Fruit fly (Drosophila melanogaster): ENCODE measurements around the gene skd.
A peak's percentile ranks its signal among the peaks of the same experiment; 100 is the strongest.

The skd gene

DNA sequence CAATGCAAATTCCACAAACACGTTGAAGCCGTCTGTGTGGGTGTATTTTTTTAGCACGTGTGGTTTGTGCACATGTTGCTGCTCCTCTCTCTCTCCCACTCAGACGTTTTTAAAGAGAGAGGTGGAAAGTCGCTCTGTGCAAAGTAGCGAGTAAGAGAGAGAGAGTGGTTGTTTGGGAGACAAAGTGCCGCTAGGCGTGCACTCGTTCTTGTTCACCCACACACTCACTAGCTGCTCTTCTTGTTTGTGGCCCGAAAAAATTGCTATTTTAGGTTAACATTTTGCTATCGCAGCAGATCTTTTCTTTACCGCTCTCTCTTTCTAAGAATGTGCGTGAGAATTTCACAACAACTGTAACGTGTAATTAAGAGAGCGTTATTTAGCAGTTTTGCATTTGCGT lies 18.3 kb downstream of the skd start (continued):
- peak; percentile 75 for TF ChIP-seq cg (GFP tag; optimal IDR thresholded peaks at IDR 0.05)
- peak; percentile 82; the same call in 2 of the 4 replicates for TF ChIP-seq chinmo (GFP tag; IDR thresholded peaks at IDR 0.05; ENCODE audit: partially characterized antibody)
- TF ChIP-seq sna (GFP tag; IDR thresholded peaks at IDR 0.05; ENCODE audit: partially characterized antibody), result peak; percentile 38; the same call in 1 of the 2 replicates
- peak; percentile 46 for TF ChIP-seq dm (GFP tag; optimal IDR thresholded peaks at IDR 0.05)
- TF ChIP-seq MBD-R2 (GFP tag; IDR thresholded peaks at IDR 0.05), result 0 out of 2 replicates have a peak, but pooled peaks have one; percentile 9
- peak; percentile 81 for TF ChIP-seq kni (GFP tag; optimal IDR thresholded peaks at IDR 0.05)
- TF ChIP-seq ftz-f1 (GFP tag; optimal IDR thresholded peaks at IDR 0.05), result peak; percentile 6
- TF ChIP-seq Hr78 (GFP tag; optimal IDR thresholded peaks at IDR 0.05), result no peak
- peak; percentile 20 for TF ChIP-seq D (optimal IDR thresholded peaks at IDR 0.05)
- no peak for TF ChIP-seq D (GFP tag; optimal IDR thresholded peaks at IDR 0.05)
- peak; percentile 17 for TF ChIP-seq sqz (GFP tag; optimal IDR thresholded peaks at IDR 0.05)
- peak; percentile 20; the same call in 1 of the 2 replicates for TF ChIP-seq Scr (GFP tag; IDR thresholded peaks at IDR 0.05; ENCODE audit: partially characterized antibody)

- TF ChIP-seq zfh1 (GFP tag; IDR thresholded peaks at IDR 0.05) (no peak), sens (GFP tag) (peak; percentile 18), CG3281 (GFP tag; optimal IDR thresholded peaks at IDR 0.05) (no peak), Myb (GFP tag; optimal IDR thresholded peaks at IDR 0.05) (peak; percentile 3), gro (GFP tag; optimal IDR thresholded peaks at IDR 0.05) (peak; percentile 9), eve (GFP tag; optimal IDR thresholded peaks at IDR 0.05) (peak in 1 of 2 experiments; percentile 1), Med (GFP tag) (peak; percentile 54), onecut (GFP tag; IDR thresholded peaks at IDR 0.05) (no peak), Atf6 (GFP tag; IDR thresholded peaks at IDR 0.05) (0 out of 2 replicates have a peak, but pooled peaks have one; percentile 14), gem (tag; optimal IDR thresholded peaks at IDR 0.05) (peak; percentile 9), CG4360 (GFP tag; IDR thresholded peaks at IDR 0.05) (peak; percentile 69), nerfin-1 (tag; optimal IDR thresholded peaks at IDR 0.05) (peak; percentile 36), pros (GFP tag; optimal IDR thresholded peaks at IDR 0.05) (no peak)
Measured at dm6 chr3L:21008255-21008815, 18.9 kb downstream of the skd start.

DNA sequence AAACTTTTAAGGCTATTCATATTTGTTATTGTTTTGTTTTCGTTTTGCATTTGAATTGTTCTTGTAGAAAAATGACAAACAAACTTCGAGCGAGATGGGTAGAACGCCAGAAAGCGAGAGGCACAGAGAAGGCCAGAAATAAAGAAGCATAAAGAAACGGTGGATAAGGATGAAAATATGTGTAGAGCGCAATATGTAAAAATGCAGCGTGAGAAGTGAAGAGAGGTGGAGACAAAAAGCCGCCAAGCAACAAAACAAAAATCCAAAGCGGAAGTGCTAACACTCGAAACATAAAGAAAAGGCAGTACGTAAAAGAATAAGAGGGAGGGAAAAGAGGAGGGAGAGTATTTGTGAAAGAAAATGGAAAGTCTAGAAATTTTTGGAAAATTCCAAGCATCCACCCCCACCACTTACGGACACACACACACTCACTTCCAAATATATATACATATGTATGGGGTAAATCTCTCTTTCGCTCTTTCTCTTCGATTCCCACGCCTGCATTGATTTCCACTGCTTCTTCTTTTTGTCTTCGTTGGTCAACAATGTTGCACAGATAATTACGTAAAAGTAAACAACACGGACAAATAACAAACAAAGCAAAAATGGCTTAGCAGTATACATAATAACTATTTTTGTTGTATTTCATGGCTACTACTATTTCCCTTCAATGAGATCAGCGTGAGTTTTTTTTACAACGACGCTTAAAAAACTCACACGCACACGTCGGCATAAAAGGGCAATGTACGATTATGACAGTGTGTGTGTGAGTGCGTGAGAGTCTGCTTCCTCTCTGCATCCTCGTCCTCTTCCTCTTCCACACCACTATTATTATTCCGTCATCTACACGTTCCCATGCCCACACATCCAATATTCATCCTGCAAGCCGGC lies 19.6 kb downstream of the skd start:
- TF ChIP-seq CG16863 (GFP tag; optimal IDR thresholded peaks at IDR 0.05) (peak; percentile 30), Bdp1 (GFP tag; optimal IDR thresholded peaks at IDR 0.05) (peak; percentile 18), ERR (GFP tag; optimal IDR thresholded peaks at IDR 0.05) (peak; percentile 38), cato (GFP tag; optimal IDR thresholded peaks at IDR 0.05; ENCODE audit: borderline replicate concordance) (no peak), dmrt11E (tag; optimal IDR thresholded peaks at IDR 0.05) (peak; percentile 40), CG15696 (tag; optimal IDR thresholded peaks at IDR 0.05) (peak; percentile 81), Nf-YB (GFP tag; optimal IDR thresholded peaks at IDR 0.05) (peak; percentile 9), cg (GFP tag; optimal IDR thresholded peaks at IDR 0.05) (peak; percentile 86), maf-S (GFP tag; optimal IDR thresholded peaks at IDR 0.05) (no peak), gsb-n (tag; optimal IDR thresholded peaks at IDR 0.05) (peak; percentile 68), CG11723 (GFP tag; optimal IDR thresholded peaks at IDR 0.05) (peak; percentile 10), lov (optimal IDR thresholded peaks at IDR 0.05) (no peak), lov (GFP tag; IDR thresholded peaks at IDR 0.05) (peak; percentile 81; the same call in 1 of the 3 replicates), row (GFP tag; IDR thresholded peaks at IDR 0.05) (no peak), onecut (GFP tag; IDR thresholded peaks at IDR 0.05) (peak; percentile 56), CG2875 (GFP tag; optimal IDR thresholded peaks at IDR 0.05) (peak; percentile 78), scrt (GFP tag; optimal IDR thresholded peaks at IDR 0.05) (no peak), CG1602 (GFP tag; optimal IDR thresholded peaks at IDR 0.05) (peak; percentile 38), nerfin-2 (GFP tag; IDR thresholded peaks at IDR 0.05; ENCODE audit: partially characterized antibody) (no peak), zen (tag; optimal IDR thresholded peaks at IDR 0.05) (peak; percentile 64), D (optimal IDR thresholded peaks at IDR 0.05) (no peak), D (GFP tag; optimal IDR thresholded peaks at IDR 0.05) (peak; percentile 27), CG7745 (tag; optimal IDR thresholded peaks at IDR 0.05) (peak; percentile 71), Sox100B (GFP tag; optimal IDR thresholded peaks at IDR 0.05) (no peak)
